Worm (Caenorhabditis elegans): Measurements from ENCODE around the gene F45D3.2.

DNA sequence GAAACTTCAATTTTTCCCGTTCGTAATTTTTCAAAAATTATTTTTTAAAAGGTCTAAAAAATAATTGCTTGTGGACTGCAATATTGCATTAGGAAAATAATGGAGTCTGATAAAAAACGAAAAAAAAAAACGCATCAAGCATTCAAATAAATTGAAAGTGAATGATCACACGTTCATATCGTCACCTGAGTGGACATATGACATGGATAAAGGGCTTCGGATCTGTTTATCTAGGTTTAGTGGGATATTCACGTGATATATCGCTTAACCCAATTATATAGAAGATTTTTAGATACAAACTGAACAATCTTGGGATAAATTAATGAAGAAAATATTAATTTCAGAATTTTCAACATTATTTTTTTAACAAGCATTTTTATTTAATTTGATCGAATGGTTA lies 9.9 kb downstream of the F45D3.2 start:
- TF ChIP-seq nhr-237 (tag; optimal IDR thresholded peaks at IDR 0.05) (no peak), snpc-4 (tag; optimal IDR thresholded peaks at IDR 0.05) (no peak), nhr-76 (tag; optimal IDR thresholded peaks at IDR 0.05) (no peak), elt-3 (tag; optimal IDR thresholded peaks at IDR 0.05) (no peak), flh-1 (GFP tag; optimal IDR thresholded peaks at IDR 0.05) (no peak), ceh-43 (GFP tag; optimal IDR thresholded peaks at IDR 0.05) (no peak)

Measured in whole organism, mixed stage, embryonic.